Worm (Caenorhabditis elegans): ENCODE results near the gene sqv-6.

- no peak for TF ChIP-seq elt-2 (tag; optimal IDR thresholded peaks at IDR 0.05)
- no peak for TF ChIP-seq odd-2 (tag; optimal IDR thresholded peaks at IDR 0.05)
- TF ChIP-seq tbx-2 (tag; optimal IDR thresholded peaks at IDR 0.05), result no peak
- TF ChIP-seq ets-4 (tag; optimal IDR thresholded peaks at IDR 0.05), result no peak
- TF ChIP-seq sox-4 (tag; optimal IDR thresholded peaks at IDR 0.05), result no peak
- TF ChIP-seq C08G9.2 (tag; optimal IDR thresholded peaks at IDR 0.05), result no peak
- no peak for TF ChIP-seq hlh-8 (tag; optimal IDR thresholded peaks at IDR 0.05)
- no peak for TF ChIP-seq unc-86 (tag; optimal IDR thresholded peaks at IDR 0.05)
- no peak for TF ChIP-seq nhr-11 (tag; optimal IDR thresholded peaks at IDR 0.05)
These were observed 55.9 kb downstream of the sqv-6 start for ce11 chrV:908681-909080.
